Worm (Caenorhabditis elegans) whole organism, midembryonic: ENCODE measurements around the gene nceh-1.

Experiments
- T22C8.4 ChIP-seq: fragments of 200-800 bp; sonication (Bioruptor generic); IDR thresholded peaks from 2 replicates; pipeline ENCODE4 v1.3.6; 2022; ENCODE audit warnings: missing genetic modification characterization, missing compliant biosample characterization
- cog-1 ChIP-seq: sonication (generic microtip); optimal IDR thresholded peaks from 2 replicates; lab custom pipeline; 2016; ENCODE audit warnings: missing genetic modification characterization, missing compliant biosample characterization
- flt-1 ChIP-seq: fragments of 200-800 bp; sonication (Bioruptor generic); IDR thresholded peaks from 2 replicates; pipeline ENCODE4 v1.3.6; 2022; ENCODE audit warnings: missing genetic modification characterization, missing compliant biosample characterization
- med-1 ChIP-seq: sonication (generic microtip); optimal IDR thresholded peaks from 2 replicates; lab custom pipeline; 2017; ENCODE audit warnings: missing genetic modification characterization, mild to moderate bottlenecking, missing compliant biosample characterization, antibody characterized with exemption, missing genetic modification reagents; ENCODE audit not compliant: insufficient read depth
- ref-1 ChIP-seq: fragments of 200-800 bp; sonication (Bioruptor generic); conservative IDR thresholded peaks from 2 replicates; pipeline ENCODE4 v1.3.6; 2022; ENCODE audit warnings: missing genetic modification reagents, missing genetic modification characterization, missing compliant biosample characterization
- tab-1 ChIP-seq: fragments of 200-800 bp; sonication (Bioruptor generic); IDR thresholded peaks from 2 replicates; pipeline ENCODE4 v1.3.6; 2022; ENCODE audit warnings: missing genetic modification characterization, missing compliant biosample characterization
- ztf-23 ChIP-seq: fragments of 200-800 bp; sonication (Bioruptor generic); IDR thresholded peaks from 2 replicates; pipeline ENCODE4 v1.3.6; 2022; ENCODE audit warnings: missing genetic modification reagents, missing genetic modification characterization, missing compliant biosample characterization

DNA sequence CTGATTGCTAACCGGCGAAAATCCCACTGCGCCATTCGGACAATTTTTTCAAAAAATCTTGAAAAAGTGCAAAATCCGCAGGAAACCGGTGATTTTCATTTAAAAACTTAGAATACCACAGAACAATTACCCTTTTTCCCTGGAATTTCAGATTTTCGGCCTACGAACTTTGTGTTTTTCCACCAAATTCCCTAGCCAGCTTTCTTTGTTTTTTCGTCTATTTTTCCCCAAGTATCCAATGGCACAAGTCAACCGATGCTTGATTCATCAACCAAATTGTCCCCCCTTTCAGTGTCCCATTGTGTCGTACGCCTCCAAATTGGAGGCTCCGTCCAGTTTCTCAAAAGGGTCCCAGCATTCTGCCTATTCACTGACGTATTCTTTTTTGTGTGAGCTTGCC is 7.1 kb upstream of the nceh-1 start, which contains the start of gene Y43F8A.1:
- TF ChIP-seq med-1 (GFP tag; lab: Kevin White, UChicago) (no peak), ref-1 (GFP tag; lab: Robert Waterston, UW) (no peak), flt-1 (no peak), tab-1 (GFP tag; lab: Robert Waterston, UW) (no peak), T22C8.4 (no peak), ztf-23 (GFP tag; lab: Robert Waterston, UW) (no peak), cog-1 (no peak)
